Worm (Caenorhabditis elegans) whole organism, L4 larva: Measurements from ENCODE around the gene gcy-22.

Source experiments
- D1046.2 ChIP-seq: fragments of 200-800 bp; sonication (Bioruptor generic); IDR thresholded peaks from 2 replicates; pipeline ENCODE4 v1.3.6; 2022; ENCODE audit warnings: missing genetic modification characterization, missing compliant biosample characterization
- F26F4.8 ChIP-seq: fragments of 200-800 bp; sonication (Bioruptor generic); conservative IDR thresholded peaks from 2 replicates; pipeline ENCODE4 v1.3.6; 2022; ENCODE audit warnings: missing genetic modification characterization, missing compliant biosample characterization
- F37D6.2 ChIP-seq: sonication (generic microtip); optimal IDR thresholded peaks from 2 replicates; lab custom pipeline; 2016; ENCODE audit warnings: mild to moderate bottlenecking, missing genetic modification characterization, missing compliant biosample characterization
- F44E2.7 ChIP-seq: fragments of 200-800 bp; sonication (Bioruptor generic); IDR thresholded peaks from 2 replicates; pipeline ENCODE4 v2.1.2; 2022; ENCODE audit warnings: missing genetic modification characterization, missing compliant biosample characterization
- Y48G9A.11 ChIP-seq: fragments of 200-800 bp; sonication (Bioruptor generic); IDR thresholded peaks from 2 replicates; pipeline ENCODE4 v1.3.6; 2022; ENCODE audit warnings: missing genetic modification reagents, missing genetic modification characterization, missing compliant biosample characterization
- Y75B8A.6 ChIP-seq: fragments of 200-800 bp; sonication (Bioruptor generic); IDR thresholded peaks from 2 replicates; pipeline ENCODE4 v1.3.6; 2022; ENCODE audit warnings: missing genetic modification reagents, missing genetic modification characterization, missing compliant biosample characterization
- ZK337.2 ChIP-seq: fragments of 200-800 bp; sonication (Bioruptor generic); IDR thresholded peaks from 2 replicates; pipeline ENCODE4 v1.3.6; 2022; ENCODE audit warnings: missing genetic modification reagents, missing genetic modification characterization, missing compliant biosample characterization
- ZK546.5 ChIP-seq, 2 experiments: sonication (generic microtip); optimal IDR thresholded peaks; 2 replicates each; lab custom pipeline; 2017; ENCODE audit warnings: missing biosample characterization in 2 of 2, missing genetic modification characterization in 2 of 2
- aha-1 ChIP-seq: fragments of 150-350 bp; peaks from one replicate; lab custom pipeline; 2014; ENCODE audit warnings: missing biosample characterization, missing genetic modification characterization
- ama-1 ChIP-seq: fragments of 150-350 bp; optimal IDR thresholded peaks from 2 replicates; lab custom pipeline; 2014; ENCODE audit warnings: inconsistent platforms, mixed read lengths
- arid-1 ChIP-seq: fragments of 200-800 bp; sonication (Bioruptor generic); conservative IDR thresholded peaks from 2 replicates; pipeline ENCODE4 v1.3.6; 2022; ENCODE audit warnings: missing genetic modification reagents, missing genetic modification characterization, missing compliant biosample characterization
- attf-4 ChIP-seq: sonication (generic microtip); optimal IDR thresholded peaks from 3 replicates; lab custom pipeline; 2017; ENCODE audit warnings: missing biosample characterization, missing genetic modification characterization
- ceh-28 ChIP-seq: fragments of 150-350 bp; optimal IDR thresholded peaks from 2 replicates; lab custom pipeline; 2014; ENCODE audit warnings: missing biosample characterization, missing genetic modification reagents, missing genetic modification characterization
- ceh-62 ChIP-seq: sonication (generic microtip); optimal IDR thresholded peaks from 2 replicates; lab custom pipeline; 2017; ENCODE audit warnings: missing biosample characterization, missing genetic modification characterization
- ceh-82 ChIP-seq: sonication (generic microtip); optimal IDR thresholded peaks from 2 replicates; lab custom pipeline; 2017; ENCODE audit warnings: missing biosample characterization, missing genetic modification characterization
- ces-1 ChIP-seq: fragments of 150-350 bp; sonication (generic microtip); optimal IDR thresholded peaks from 4 replicates; lab custom pipeline; 2014; ENCODE audit warnings: missing biosample characterization, missing genetic modification reagents, missing genetic modification characterization
- daf-16 ChIP-seq, 3 experiments: sonication (generic microtip); optimal IDR thresholded peaks; 2 replicates each; lab custom pipeline; 2016 to 2017; ENCODE audit warnings: missing genetic modification characterization in 3 of 3, missing genetic modification reagents in 3 of 3, mild to moderate bottlenecking in 2 of 3, missing compliant biosample characterization in 2 of 3, missing biosample characterization in 1 of 3, moderate library complexity in 1 of 3
- daf-8 ChIP-seq: fragments of 200-800 bp; sonication (Bioruptor generic); IDR thresholded peaks from 2 replicates; pipeline ENCODE4 v1.3.6; 2022; ENCODE audit warnings: missing genetic modification characterization, missing compliant biosample characterization
- dmd-8 ChIP-seq: fragments of 200-800 bp; sonication (Bioruptor generic); IDR thresholded peaks from 2 replicates; pipeline ENCODE4 v1.3.6; 2022; ENCODE audit warnings: missing genetic modification characterization, missing compliant biosample characterization
- dpl-1 ChIP-seq: fragments of 150-350 bp; optimal IDR thresholded peaks from 2 replicates; lab custom pipeline; 2014; ENCODE audit warnings: missing biosample characterization, missing genetic modification reagents, missing genetic modification characterization
- dve-1 ChIP-seq: sonication (generic microtip); optimal IDR thresholded peaks from 2 replicates; lab custom pipeline; 2017; ENCODE audit warnings: antibody characterized with exemption, mild to moderate bottlenecking, missing genetic modification characterization, missing compliant biosample characterization; ENCODE audit not compliant: insufficient read depth
- egl-27 ChIP-seq: sonication (generic microtip); optimal IDR thresholded peaks from 3 replicates; lab custom pipeline; 2017; ENCODE audit warnings: missing biosample characterization, missing genetic modification reagents, missing genetic modification characterization
- egl-43 ChIP-seq: fragments of 200-800 bp; sonication (Bioruptor generic); IDR thresholded peaks from 2 replicates; pipeline ENCODE4 v1.3.6; 2022; ENCODE audit warnings: missing genetic modification reagents, missing genetic modification characterization, missing compliant biosample characterization
- fkh-10 ChIP-seq: fragments of 150-350 bp; optimal IDR thresholded peaks from 2 replicates; lab custom pipeline; 2014; ENCODE audit warnings: missing biosample characterization, missing genetic modification reagents, missing genetic modification characterization
- hlh-30 ChIP-seq: sonication (generic microtip); optimal IDR thresholded peaks from 2 replicates; lab custom pipeline; 2017; ENCODE audit warnings: antibody characterized with exemption, mild to moderate bottlenecking, missing genetic modification characterization, missing compliant biosample characterization; ENCODE audit not compliant: insufficient read depth
- lim-7 ChIP-seq: fragments of 200-800 bp; sonication (Bioruptor generic); IDR thresholded peaks from 2 replicates; pipeline ENCODE4 v1.3.6; 2022; ENCODE audit warnings: missing genetic modification characterization, missing compliant biosample characterization
- lin-1 ChIP-seq: fragments of 200-800 bp; sonication (Bioruptor generic); IDR thresholded peaks from 2 replicates; pipeline ENCODE4 v1.3.6; 2022; ENCODE audit warnings: missing genetic modification reagents, missing genetic modification characterization, missing compliant biosample characterization
- lin-15B ChIP-seq: fragments of 150-350 bp; sonication (generic microtip); optimal IDR thresholded peaks from 3 replicates; lab custom pipeline; 2014; ENCODE audit warnings: missing biosample characterization, missing genetic modification characterization
- lin-39 ChIP-seq: fragments of 150-350 bp; optimal IDR thresholded peaks from 2 replicates; lab custom pipeline; 2014; ENCODE audit warnings: missing biosample characterization, missing genetic modification reagents, missing genetic modification characterization
- lir-3 ChIP-seq: sonication (generic microtip); optimal IDR thresholded peaks from 2 replicates; lab custom pipeline; 2016; ENCODE audit warnings: mild to moderate bottlenecking, missing genetic modification characterization, missing compliant biosample characterization
- lsy-2 ChIP-seq, 2 experiments: fragments of 150-350 bp in 1 of 2; sonication (generic microtip) in 1 of 2; optimal IDR thresholded peaks; 2 replicates each; lab custom pipeline; 2014 to 2017; ENCODE audit warnings: missing biosample characterization in 2 of 2, missing genetic modification characterization in 2 of 2
- madf-5 ChIP-seq, 2 experiments: fragments of 200-800 bp; sonication (Bioruptor generic); IDR thresholded peaks; 2 replicates each; pipeline ENCODE4 v1.3.6; 2022; ENCODE audit warnings: missing compliant biosample characterization in 2 of 2, missing genetic modification characterization in 2 of 2
- madf-9 ChIP-seq: fragments of 200-800 bp; sonication (Bioruptor generic); conservative IDR thresholded peaks from 2 replicates; pipeline ENCODE4 v1.3.6; 2022; ENCODE audit warnings: missing genetic modification reagents, missing genetic modification characterization, missing compliant biosample characterization
- mdt-29 ChIP-seq: fragments of 200-800 bp; sonication (Bioruptor generic); IDR thresholded peaks from 2 replicates; pipeline ENCODE4 v1.3.6; 2022; ENCODE audit warnings: missing genetic modification reagents, missing genetic modification characterization, missing compliant biosample characterization
- mep-1 ChIP-seq: fragments of 150-350 bp; sonication (generic microtip); optimal IDR thresholded peaks from 3 replicates; lab custom pipeline; 2014; ENCODE audit warnings: missing biosample characterization, missing genetic modification characterization
- mes-2 ChIP-seq: sonication (generic microtip); optimal IDR thresholded peaks from 2 replicates; lab custom pipeline; 2016; ENCODE audit warnings: missing genotype, mild to moderate bottlenecking, missing genetic modification characterization, missing compliant biosample characterization; ENCODE audit not compliant: poor library complexity, severe bottlenecking
- mxl-2 ChIP-seq: fragments of 200-800 bp; sonication (Bioruptor generic); conservative IDR thresholded peaks from 2 replicates; pipeline ENCODE4 v1.3.6; 2022; ENCODE audit warnings: missing genetic modification reagents, missing genetic modification characterization, missing compliant biosample characterization
- nhr-28 ChIP-seq: fragments of 150-350 bp; optimal IDR thresholded peaks from 2 replicates; lab custom pipeline; 2014; ENCODE audit warnings: missing biosample characterization, missing genetic modification characterization
- nhr-42 ChIP-seq: fragments of 200-800 bp; sonication (Bioruptor generic); IDR thresholded peaks from 2 replicates; pipeline ENCODE4 v1.3.6; 2022; ENCODE audit warnings: missing genetic modification characterization, missing compliant biosample characterization
- nhr-48 ChIP-seq: sonication (generic microtip); optimal IDR thresholded peaks from 2 replicates; lab custom pipeline; 2016; ENCODE audit warnings: mild to moderate bottlenecking, missing genetic modification characterization, missing compliant biosample characterization
- nhr-76 ChIP-seq: fragments of 150-350 bp; optimal IDR thresholded peaks from 2 replicates; lab custom pipeline; 2014; ENCODE audit warnings: missing biosample characterization, missing genetic modification characterization
- pha-4 ChIP-seq, 2 experiments: fragments of 150-350 bp in 1 of 2; fragments of 200-800 bp in 1 of 2; sonication (Bioruptor generic) in 1 of 2; IDR thresholded peaks in 1 of 2; optimal IDR thresholded peaks in 1 of 2; 2 replicates each; pipeline versions ENCODE4 v1.3.6 to Lab custom; 2014 to 2022; ENCODE audit warnings: missing genetic modification characterization in 2 of 2, missing genetic modification reagents in 2 of 2, missing biosample characterization in 1 of 2, missing compliant biosample characterization in 1 of 2
- php-3 ChIP-seq: fragments of 200-800 bp; sonication (Bioruptor generic); IDR thresholded peaks from 2 replicates; pipeline ENCODE4 v1.3.6; 2022; ENCODE audit warnings: missing genetic modification reagents, missing genetic modification characterization, missing compliant biosample characterization
- pqm-1 ChIP-seq: sonication (generic microtip); optimal IDR thresholded peaks from 2 replicates; lab custom pipeline; 2017; ENCODE audit warnings: missing biosample characterization, missing genetic modification characterization
- set-16 ChIP-seq: fragments of 200-800 bp; sonication (Bioruptor generic); IDR thresholded peaks from 2 replicates; pipeline ENCODE4 v1.3.6; 2022; ENCODE audit warnings: missing genetic modification reagents, missing genetic modification characterization, missing compliant biosample characterization
- spr-3 ChIP-seq: fragments of 200-800 bp; sonication (Bioruptor generic); optimal IDR thresholded peaks from 2 replicates; lab custom pipeline; 2018; ENCODE audit warnings: mild to moderate bottlenecking, missing genetic modification characterization, missing compliant biosample characterization
- unc-62 ChIP-seq, 3 experiments: fragments of 150-350 bp in 1 of 3; sonication (generic microtip); optimal IDR thresholded peaks in 2 of 3; peaks in 1 of 3; 1 replicate in 1 of 3; 2 replicates in 2 of 3; lab custom pipeline; 2014 to 2017; ENCODE audit warnings: missing biosample characterization in 3 of 3, missing genetic modification characterization in 3 of 3, missing genetic modification reagents in 3 of 3, missing genotype in 1 of 3
- vab-7 ChIP-seq: fragments of 200-800 bp; sonication (Bioruptor generic); IDR thresholded peaks from 2 replicates; pipeline ENCODE4 v1.3.6; 2022; ENCODE audit warnings: missing genetic modification reagents, missing genetic modification characterization, missing compliant biosample characterization
- zip-11 ChIP-seq: fragments of 200-800 bp; sonication (Bioruptor generic); IDR thresholded peaks from 2 replicates; pipeline ENCODE4 v1.3.6; 2022; ENCODE audit warnings: missing genetic modification characterization, missing compliant biosample characterization
- ztf-11 ChIP-seq: fragments of 150-350 bp; optimal IDR thresholded peaks from 2 replicates; lab custom pipeline; 2014; ENCODE audit warnings: missing biosample characterization, missing genetic modification characterization
- ztf-7 ChIP-seq: fragments of 150-350 bp; optimal IDR thresholded peaks from 2 replicates; lab custom pipeline; 2014; ENCODE audit warnings: missing biosample characterization, missing genetic modification characterization

The gcy-22 gene

DNA sequence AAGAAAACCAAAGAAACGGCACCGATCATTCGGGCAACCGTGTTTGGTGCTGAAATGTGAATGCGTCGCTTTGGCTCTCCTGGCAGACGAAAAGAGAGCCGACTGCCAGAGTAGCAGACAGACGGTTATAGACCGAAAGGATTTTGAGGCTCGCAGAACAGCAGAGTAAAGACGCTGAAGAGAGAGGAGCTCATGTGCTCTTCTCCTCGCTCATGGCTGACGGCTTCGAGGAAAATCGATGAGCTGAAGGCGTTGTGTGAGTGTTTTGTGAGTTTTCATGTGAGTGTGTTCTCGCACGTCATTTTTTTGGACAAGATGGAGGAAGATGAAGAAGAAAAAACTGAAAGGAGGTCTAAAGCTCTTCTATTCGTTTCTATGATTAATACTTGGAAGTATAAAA lies 4.0 kb upstream of the gcy-22 start, which contains the start of gene sbt-1 (continued):
- TF ChIP-seq dpl-1 (GFP tag; lab: Kevin White, UChicago) (no peak), ztf-11 (tag; lab: Kevin White, UChicago) (no peak), ceh-62 (tag; lab: Kevin White, UChicago) (no peak), dmd-8 (GFP tag; lab: Robert Waterston, UW) (no peak), madf-5 (GFP tag; IDR thresholded peaks at IDR 0.05; lab: Robert Waterston, UW) (no peak), ZK546.5 (tag; optimal IDR thresholded peaks at IDR 0.05; lab: Kevin White, UChicago) (no peak), vab-7 (GFP tag; lab: Robert Waterston, UW) (peak; percentile 29; the same call in 1 of the 2 replicates), ceh-82 (tag; lab: Kevin White, UChicago) (no peak), madf-9 (GFP tag; lab: Robert Waterston, UW) (no peak), Y48G9A.11 (no peak), mes-2 (peak; percentile 39), daf-8 (no peak), nhr-42 (GFP tag; lab: Robert Waterston, UW) (no peak), pha-4 (GFP tag; IDR thresholded peaks at IDR 0.05; lab: Robert Waterston, UW) (no peak), pha-4 (tag; optimal IDR thresholded peaks at IDR 0.05; lab: Kevin White, UChicago) (no peak), ztf-7 (tag; lab: Kevin White, UChicago) (no peak), fkh-10 (peak; percentile 94), ZK337.2 (GFP tag; lab: Robert Waterston, UW) (no peak), F37D6.2 (peak; percentile 49), ama-1 (lab: Kevin White, UChicago) (no peak), nhr-76 (tag; lab: Kevin White, UChicago) (no peak), unc-62 (GFP tag; optimal IDR thresholded peaks at IDR 0.05 in 1 of 2; lab: Kevin White, UChicago) (peak in 1 of 2 experiments; percentile 81), unc-62 (tag; optimal IDR thresholded peaks at IDR 0.05; lab: Kevin White, UChicago) (no peak), attf-4 (tag; lab: Kevin White, UChicago) (no peak), spr-3 (GFP tag; lab: Kevin White, UChicago) (no peak), zip-11 (GFP tag; lab: Robert Waterston, UW) (no peak), ces-1 (GFP tag; lab: Kevin White, UChicago) (no peak), lir-3 (tag; lab: Kevin White, UChicago) (no peak), nhr-28 (tag; lab: Kevin White, UChicago) (no peak), lin-39 (tag; lab: Kevin White, UChicago) (no peak), hlh-30 (tag; lab: Kevin White, UChicago) (peak; percentile 83), dve-1 (tag; lab: Kevin White, UChicago) (no peak), Y75B8A.6 (GFP tag; lab: Robert Waterston, UW) (no peak), mxl-2 (GFP tag; lab: Robert Waterston, UW) (no peak), lsy-2 (tag; optimal IDR thresholded peaks at IDR 0.05; lab: Kevin White, UChicago) (peak; percentile 45 to 74), egl-27 (no peak), lim-7 (no peak), set-16 (GFP tag; lab: Robert Waterston, UW) (peak; percentile 55), D1046.2 (GFP tag; lab: Robert Waterston, UW) (no peak), F26F4.8 (GFP tag; lab: Robert Waterston, UW) (no peak), F44E2.7 (GFP tag; lab: Robert Waterston, UW) (no peak), mdt-29 (GFP tag; lab: Robert Waterston, UW) (no peak), arid-1 (no peak), egl-43 (GFP tag; lab: Robert Waterston, UW) (0 out of 2 replicates have a peak, but pooled peaks have one; percentile 42), pqm-1 (tag; lab: Kevin White, UChicago) (no peak), mep-1 (tag; lab: Kevin White, UChicago) (no peak), ceh-28 (tag; lab: Kevin White, UChicago) (peak; percentile 30), php-3 (no peak), aha-1 (tag; lab: Kevin White, UChicago) (peak; percentile 96), nhr-48 (no peak), daf-16 (GFP tag; optimal IDR thresholded peaks at IDR 0.05; lab: Kevin White, UChicago) (no peak), daf-16 (tag; optimal IDR thresholded peaks at IDR 0.05; lab: Kevin White, UChicago) (no peak), lin-1 (GFP tag; lab: Robert Waterston, UW) (no peak), lin-15B (tag; lab: Kevin White, UChicago) (no peak)
